Fruit fly (Drosophila melanogaster) whole organism, embryonic: ENCODE results near the gene Abl.
A peak's percentile ranks its signal among the peaks of the same experiment; 100 is the strongest.

ENCODE experiments used
- Abd-B ChIP-seq: fragments of 200-800 bp; sonication (Bioruptor generic); optimal IDR thresholded peaks from 2 replicates; lab custom pipeline; 2018; ENCODE audit warnings: missing biosample characterization, mild to moderate bottlenecking, missing genetic modification characterization, moderate library complexity
- BEAF-32 ChIP-seq: fragments of 200-800 bp; sonication (Bioruptor generic); optimal IDR thresholded peaks from 3 replicates; lab custom pipeline; 2017; ENCODE audit warnings: missing biosample characterization, missing genetic modification characterization, mild to moderate bottlenecking, moderate library complexity, missing genetic modification reagents
- CG10147 ChIP-seq: fragments of 200-800 bp; sonication (Bioruptor generic); optimal IDR thresholded peaks from 2 replicates; lab custom pipeline; 2019; ENCODE audit warnings: missing biosample characterization, mild to moderate bottlenecking, missing genetic modification characterization, moderate library complexity
- CG10209 ChIP-seq: fragments of 200-800 bp; sonication (Bioruptor generic); optimal IDR thresholded peaks from 3 replicates; lab custom pipeline; 2017; ENCODE audit warnings: missing biosample characterization, mild to moderate bottlenecking, missing genetic modification characterization, missing genetic modification reagents
- CG10267 ChIP-seq: fragments of 200-800 bp; sonication (Bioruptor generic); optimal IDR thresholded peaks from 2 replicates; lab custom pipeline; 2018; ENCODE audit warnings: missing biosample characterization, mild to moderate bottlenecking, missing genetic modification characterization, moderate library complexity
- CG10979 ChIP-seq: fragments of 200-800 bp; sonication (Bioruptor generic); optimal IDR thresholded peaks from 2 replicates; lab custom pipeline; 2018; ENCODE audit warnings: missing biosample characterization, mild to moderate bottlenecking, missing genetic modification characterization, moderate library complexity
- CG12155 ChIP-seq: fragments of 200-800 bp; sonication (Bioruptor generic); optimal IDR thresholded peaks from 3 replicates; lab custom pipeline; 2016; ENCODE audit warnings: missing biosample characterization, missing genetic modification characterization
- CG12659 ChIP-seq: fragments of 200-800 bp; sonication (Bioruptor generic); optimal IDR thresholded peaks from 3 replicates; lab custom pipeline; 2017; ENCODE audit warnings: mild to moderate bottlenecking, missing biosample characterization, missing genetic modification reagents, missing genetic modification characterization
- CG13424 ChIP-seq: fragments of 200-800 bp; sonication (Bioruptor generic); optimal IDR thresholded peaks from 2 replicates; lab custom pipeline; 2019; ENCODE audit warnings: missing biosample characterization, mild to moderate bottlenecking, missing genetic modification characterization, moderate library complexity
- CG15514 ChIP-seq: fragments of 200-800 bp; sonication (Bioruptor generic); optimal IDR thresholded peaks from 3 replicates; lab custom pipeline; 2017; ENCODE audit warnings: missing biosample characterization, missing genetic modification characterization, mild to moderate bottlenecking, moderate library complexity, missing genetic modification reagents
- CG1603 ChIP-seq: fragments of 200-800 bp; sonication (Bioruptor generic); optimal IDR thresholded peaks from 2 replicates; lab custom pipeline; 2019; ENCODE audit warnings: missing biosample characterization, mild to moderate bottlenecking, missing genetic modification characterization, moderate library complexity
- CG17829 ChIP-seq: fragments of 200-800 bp; optimal IDR thresholded peaks from 2 replicates; lab custom pipeline; 2019; ENCODE audit warnings: missing biosample characterization, mild to moderate bottlenecking, missing genetic modification characterization, moderate library complexity
- CG1832 ChIP-seq: fragments of 200-800 bp; sonication (Bioruptor generic); optimal IDR thresholded peaks from 2 replicates; lab custom pipeline; 2017; ENCODE audit warnings: missing biosample characterization, mild to moderate bottlenecking, missing genetic modification characterization, inconsistent platforms
- CG2678 ChIP-seq: fragments of 200-800 bp; sonication (Bioruptor generic); optimal IDR thresholded peaks from 3 replicates; lab custom pipeline; 2019; ENCODE audit warnings: missing biosample characterization, mild to moderate bottlenecking, missing genetic modification characterization, moderate library complexity
- CG30020 ChIP-seq: fragments of 200-800 bp; optimal IDR thresholded peaks from 2 replicates; lab custom pipeline; 2019; ENCODE audit warnings: missing biosample characterization, mild to moderate bottlenecking, missing genetic modification characterization, moderate library complexity
- CG4282 ChIP-seq: fragments of 200-800 bp; sonication (Bioruptor generic); optimal IDR thresholded peaks from 2 replicates; lab custom pipeline; 2016; ENCODE audit warnings: missing biosample characterization, missing genetic modification characterization
- CG4360 ChIP-seq: fragments of 200-800 bp; sonication (Bioruptor generic); IDR thresholded peaks from 2 replicates; pipeline ENCODE4 v1.3.6; 2022; ENCODE audit warnings: missing biosample characterization, missing genetic modification characterization
- CG5180 ChIP-seq: fragments of 200-800 bp; sonication (Bioruptor generic); optimal IDR thresholded peaks from 3 replicates; lab custom pipeline; 2017; ENCODE audit warnings: missing biosample characterization, missing genetic modification characterization, mild to moderate bottlenecking, moderate library complexity, missing genetic modification reagents
- CG7928 ChIP-seq: fragments of 200-800 bp; sonication (Bioruptor generic); optimal IDR thresholded peaks from 2 replicates; lab custom pipeline; 2017; ENCODE audit warnings: missing biosample characterization, mild to moderate bottlenecking, missing genetic modification characterization
- CG8281 ChIP-seq: fragments of 200-800 bp; sonication (Bioruptor generic); optimal IDR thresholded peaks from 2 replicates; lab custom pipeline; 2018; ENCODE audit warnings: missing biosample characterization, mild to moderate bottlenecking, missing genetic modification characterization, moderate library complexity
- CG8388 ChIP-seq: fragments of 200-800 bp; sonication (Bioruptor generic); optimal IDR thresholded peaks from 2 replicates; lab custom pipeline; 2019; ENCODE audit warnings: missing biosample characterization, mild to moderate bottlenecking, missing genetic modification characterization, moderate library complexity
- CG8765 ChIP-seq: fragments of 200-800 bp; sonication (Bioruptor generic); IDR thresholded peaks from 2 replicates; pipeline ENCODE4 v1.3.6; 2022; ENCODE audit warnings: missing biosample characterization, missing genetic modification characterization
- CG9437 ChIP-seq: fragments of 200-800 bp; sonication (Bioruptor generic); optimal IDR thresholded peaks from 2 replicates; lab custom pipeline; 2018; ENCODE audit warnings: missing biosample characterization, mild to moderate bottlenecking, missing genetic modification characterization
- CG9727 ChIP-seq: fragments of 200-800 bp; sonication (Bioruptor generic); optimal IDR thresholded peaks from 3 replicates; lab custom pipeline; 2017; ENCODE audit warnings: missing biosample characterization, mild to moderate bottlenecking, missing genetic modification characterization
- CTCF ChIP-seq: fragments of 200-800 bp; sonication (Bioruptor generic); optimal IDR thresholded peaks from 2 replicates; lab custom pipeline; 2017; ENCODE audit warnings: missing biosample characterization, mild to moderate bottlenecking, missing genetic modification characterization, moderate library complexity
- Chrac-16 ChIP-seq: fragments of 200-800 bp; sonication (Bioruptor generic); optimal IDR thresholded peaks from 3 replicates; lab custom pipeline; 2016; ENCODE audit warnings: missing biosample characterization, missing genetic modification characterization
- Drgx ChIP-seq: fragments of 200-800 bp; sonication (Bioruptor generic); IDR thresholded peaks from 2 replicates; pipeline ENCODE4 v1.3.6; 2022; ENCODE audit warnings: missing biosample characterization, missing genetic modification characterization
- Ets65A ChIP-seq: fragments of 200-800 bp; sonication (Bioruptor generic); peaks from one replicate; lab custom pipeline; 2016; ENCODE audit warnings: missing biosample characterization, missing genetic modification characterization
- Ets97D ChIP-seq: fragments of 200-800 bp; sonication (Bioruptor generic); optimal IDR thresholded peaks from 3 replicates; lab custom pipeline; 2016; ENCODE audit warnings: missing biosample characterization, missing genetic modification characterization
- Med ChIP-seq: fragments of 200-800 bp; sonication (Bioruptor generic); peaks from one replicate; lab custom pipeline; 2016; ENCODE audit warnings: missing biosample characterization, missing genetic modification characterization, mild to moderate bottlenecking, inconsistent platforms, moderate library complexity
- NFAT ChIP-seq: fragments of 200-800 bp; sonication (Bioruptor generic); IDR thresholded peaks from 2 replicates; pipeline ENCODE4 v1.3.6; 2022; ENCODE audit warnings: missing biosample characterization, missing genetic modification characterization
- Nf-YB ChIP-seq: fragments of 200-800 bp; sonication (Bioruptor generic); optimal IDR thresholded peaks from 3 replicates; lab custom pipeline; 2019; ENCODE audit warnings: missing biosample characterization, mild to moderate bottlenecking, missing genetic modification characterization, moderate library complexity
- Nf-YC ChIP-seq: fragments of 200-800 bp; optimal IDR thresholded peaks from 3 replicates; lab custom pipeline; 2019; ENCODE audit warnings: missing biosample characterization, mild to moderate bottlenecking, missing genetic modification characterization, moderate library complexity
- Pdp1 ChIP-seq, 2 experiments: fragments of 200-800 bp; sonication (Bioruptor generic); optimal IDR thresholded peaks; 3 replicates each; lab custom pipeline; 2016; ENCODE audit warnings: missing biosample characterization in 2 of 2, missing genetic modification characterization in 2 of 2, mild to moderate bottlenecking in 1 of 2, moderate library complexity in 1 of 2
- Sry-δ ChIP-seq: fragments of 200-800 bp; sonication (Bioruptor generic); optimal IDR thresholded peaks from 2 replicates; lab custom pipeline; 2016; ENCODE audit warnings: missing biosample characterization, missing genetic modification characterization
- al ChIP-seq: fragments of 200-800 bp; sonication (Bioruptor generic); IDR thresholded peaks from 2 replicates; pipeline ENCODE4 v1.3.6; 2022; ENCODE audit warnings: missing biosample characterization, missing genetic modification characterization
- bbx ChIP-seq: fragments of 200-800 bp; sonication (Bioruptor generic); IDR thresholded peaks from 2 replicates; pipeline ENCODE4 v1.3.6; 2022; ENCODE audit warnings: missing biosample characterization, missing genetic modification characterization; ENCODE audit not compliant: partially characterized antibody
- bcd ChIP-seq: fragments of 200-800 bp; sonication (Bioruptor generic); optimal IDR thresholded peaks from 2 replicates; lab custom pipeline; 2017; ENCODE audit warnings: missing biosample characterization, mild to moderate bottlenecking, missing genetic modification characterization
- dmrt99B ChIP-seq: fragments of 200-800 bp; sonication (Bioruptor generic); optimal IDR thresholded peaks from 2 replicates; lab custom pipeline; 2018; ENCODE audit warnings: missing biosample characterization, mild to moderate bottlenecking, missing genetic modification characterization, moderate library complexity
- dysf ChIP-seq: fragments of 200-800 bp; sonication (Bioruptor generic); IDR thresholded peaks from 3 replicates; pipeline ENCODE4 v1.3.6; 2022; ENCODE audit warnings: missing biosample characterization, missing genetic modification characterization
- ftz-f1 ChIP-seq: fragments of 200-800 bp; sonication (Bioruptor generic); optimal IDR thresholded peaks from 2 replicates; lab custom pipeline; 2016; ENCODE audit warnings: missing biosample characterization, missing genetic modification characterization
- gfzf ChIP-seq: fragments of 200-800 bp; sonication (Bioruptor generic); optimal IDR thresholded peaks from 2 replicates; lab custom pipeline; 2016; ENCODE audit warnings: missing biosample characterization, mild to moderate bottlenecking, missing genetic modification characterization, moderate library complexity
- her ChIP-seq: fragments of 200-800 bp; sonication (Bioruptor generic); optimal IDR thresholded peaks from 2 replicates; lab custom pipeline; 2016; ENCODE audit warnings: missing biosample characterization, missing genetic modification characterization
- nmo ChIP-seq: fragments of 200-800 bp; sonication (Bioruptor generic); optimal IDR thresholded peaks from 2 replicates; lab custom pipeline; 2018; ENCODE audit warnings: missing biosample characterization, mild to moderate bottlenecking, missing genetic modification characterization, moderate library complexity
- rib ChIP-seq: fragments of 200-800 bp; sonication (Bioruptor generic); IDR thresholded peaks from 2 replicates; pipeline ENCODE4 v1.3.6; 2022; ENCODE audit warnings: missing biosample characterization, missing genetic modification characterization
- sens ChIP-seq: fragments of 200-800 bp; sonication (Bioruptor generic); peaks from one replicate; lab custom pipeline; 2016; ENCODE audit warnings: missing biosample characterization, missing genetic modification characterization
- sqz ChIP-seq: fragments of 200-800 bp; sonication (Bioruptor generic); optimal IDR thresholded peaks from 3 replicates; lab custom pipeline; 2018; ENCODE audit warnings: missing biosample characterization, mild to moderate bottlenecking, missing genetic modification characterization
- trh ChIP-seq: fragments of 200-800 bp; sonication (Bioruptor generic); optimal IDR thresholded peaks from 2 replicates; lab custom pipeline; 2016; ENCODE audit warnings: missing biosample characterization, missing genetic modification characterization
- twi ChIP-seq: fragments of 200-800 bp; optimal IDR thresholded peaks from 2 replicates; lab custom pipeline; 2019; ENCODE audit warnings: missing biosample characterization, mild to moderate bottlenecking, missing genetic modification characterization, moderate library complexity
- unpg ChIP-seq: fragments of 200-800 bp; sonication (Bioruptor generic); optimal IDR thresholded peaks from 3 replicates; lab custom pipeline; 2018; ENCODE audit warnings: missing biosample characterization, mild to moderate bottlenecking, missing genetic modification characterization, moderate library complexity
- zfh2 ChIP-seq: fragments of 200-800 bp; sonication (Bioruptor generic); optimal IDR thresholded peaks from 2 replicates; lab custom pipeline; 2016; ENCODE audit warnings: missing biosample characterization, missing genetic modification characterization

Abl gene

DNA sequence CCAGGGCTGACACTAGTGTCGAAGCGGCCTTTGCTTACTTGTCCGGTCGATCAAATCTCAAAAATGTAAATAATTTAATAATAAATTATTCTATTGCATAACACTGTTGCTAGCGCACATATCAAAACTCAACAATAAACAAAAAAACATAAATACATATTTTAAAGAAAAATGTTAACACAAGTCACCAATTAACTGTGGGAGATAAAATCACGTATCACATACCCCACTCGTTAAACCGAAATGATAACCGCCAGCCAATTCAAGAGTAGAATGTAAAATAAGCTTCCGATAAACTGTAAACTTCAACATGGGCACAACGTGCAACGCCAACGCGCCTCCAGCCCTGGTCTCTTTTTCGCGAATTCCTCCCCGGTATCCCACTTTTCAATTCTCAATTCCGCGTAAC, 44.9 kb downstream of the Abl start, which contains the start of gene Arts (continued):
- TF ChIP-seq Nf-YB (GFP tag; lab: Kevin White, UChicago) (no peak), her (no peak), CG10147 (GFP tag; lab: Kevin White, UChicago) (peak; percentile 43), unpg (peak; percentile 12), CTCF (peak; percentile 67), CG15514 (GFP tag; lab: Kevin White, UChicago) (peak; percentile 49), Med (GFP tag; lab: Kevin White, UChicago) (peak; percentile 24), Nf-YC (tag; lab: Kevin White, UChicago) (peak; percentile 40), NFAT (GFP tag; lab: Robert Waterston, UW) (no peak), CG12659 (peak; percentile 73), CG12155 (GFP tag; lab: Kevin White, UChicago) (peak; percentile 57), CG4360 (GFP tag; lab: Robert Waterston, UW) (no peak), CG30020 (tag; lab: Kevin White, UChicago) (peak; percentile 32), CG1832 (GFP tag; lab: Kevin White, UChicago) (no peak), CG10267 (tag; lab: Kevin White, UChicago) (peak; percentile 28), Drgx (GFP tag; lab: Robert Waterston, UW) (no peak), CG17829 (tag; lab: Kevin White, UChicago) (peak; percentile 24), al (no peak), CG8281 (no peak), rib (GFP tag; lab: Robert Waterston, UW) (no peak), dysf (GFP tag; lab: Robert Waterston, UW) (no peak), trh (GFP tag; lab: Kevin White, UChicago) (no peak), CG10979 (tag; lab: Kevin White, UChicago) (peak; percentile 39), CG9437 (GFP tag; lab: Kevin White, UChicago) (peak; percentile 20), zfh2 (no peak), BEAF-32 (GFP tag; lab: Kevin White, UChicago) (peak; percentile 31), bcd (GFP tag; lab: Kevin White, UChicago) (peak; percentile 9), CG13424 (tag; lab: Kevin White, UChicago) (peak; percentile 54), nmo (GFP tag; lab: Kevin White, UChicago) (peak; percentile 49), CG10209 (GFP tag; lab: Kevin White, UChicago) (peak; percentile 11), Ets65A (GFP tag; lab: Kevin White, UChicago) (peak; percentile 68), CG8765 (no peak), sens (peak; percentile 66), CG5180 (GFP tag; lab: Kevin White, UChicago) (no peak), CG1603 (tag; lab: Kevin White, UChicago) (peak; percentile 18), CG7928 (peak; percentile 89), Abd-B (GFP tag; lab: Kevin White, UChicago) (peak; percentile 27), bbx (GFP tag; lab: Robert Waterston, UW) (no peak), Pdp1 (GFP tag; optimal IDR thresholded peaks at IDR 0.05; lab: Kevin White, UChicago) (peak in 1 of 2 experiments; percentile 60), sqz (GFP tag; lab: Kevin White, UChicago) (peak; percentile 40), dmrt99B (peak; percentile 2), CG4282 (GFP tag; lab: Kevin White, UChicago) (no peak), gfzf (peak; percentile 9), twi (tag; lab: Kevin White, UChicago) (peak; percentile 6), CG9727 (GFP tag; lab: Kevin White, UChicago) (peak; percentile 49), Chrac-16 (GFP tag; lab: Kevin White, UChicago) (peak; percentile 25), Sry-δ (GFP tag; lab: Kevin White, UChicago) (peak; percentile 11), ftz-f1 (GFP tag; lab: Kevin White, UChicago) (no peak), CG2678 (tag; lab: Kevin White, UChicago) (peak; percentile 47), CG8388 (peak; percentile 14), Ets97D (GFP tag; lab: Kevin White, UChicago) (no peak)
